Fruit fly (Drosophila melanogaster) whole organism, embryonic: ENCODE data around the gene niki.
A peak's percentile ranks its signal among the peaks of the same experiment; 100 is the strongest.

ENCODE experiments used
- Bteb2 ChIP-seq: fragments of 200-800 bp; sonication (Bioruptor generic); optimal IDR thresholded peaks from 2 replicates; lab custom pipeline; 2016; ENCODE audit warnings: missing biosample characterization, missing genetic modification characterization
- CG10979 ChIP-seq: fragments of 200-800 bp; sonication (Bioruptor generic); optimal IDR thresholded peaks from 2 replicates; lab custom pipeline; 2018; ENCODE audit warnings: missing biosample characterization, mild to moderate bottlenecking, missing genetic modification characterization, moderate library complexity
- CG11093 ChIP-seq: fragments of 200-800 bp; sonication (Bioruptor generic); IDR thresholded peaks from 3 replicates; pipeline ENCODE4 v1.3.6; 2022; ENCODE audit warnings: missing biosample characterization, missing genetic modification characterization
- CG11695 ChIP-seq: fragments of 200-800 bp; sonication (Bioruptor generic); IDR thresholded peaks from 3 replicates; pipeline ENCODE4 v1.3.6; 2022; ENCODE audit warnings: missing biosample characterization, missing genetic modification characterization
- CG13775 ChIP-seq: fragments of 200-800 bp; sonication (Bioruptor generic); optimal IDR thresholded peaks from 3 replicates; lab custom pipeline; 2017; ENCODE audit warnings: missing biosample characterization, mild to moderate bottlenecking, missing genetic modification characterization
- CG14667 ChIP-seq: fragments of 200-800 bp; sonication (Bioruptor generic); IDR thresholded peaks from 2 replicates; pipeline ENCODE4 v1.3.6; 2022; ENCODE audit warnings: missing biosample characterization, missing genetic modification characterization
- CG17359 ChIP-seq: fragments of 200-800 bp; sonication (Bioruptor generic); optimal IDR thresholded peaks from 3 replicates; lab custom pipeline; 2018; ENCODE audit warnings: missing biosample characterization, mild to moderate bottlenecking, missing genetic modification characterization, moderate library complexity
- CG17385 ChIP-seq: fragments of 200-800 bp; sonication (Bioruptor generic); optimal IDR thresholded peaks from 3 replicates; lab custom pipeline; 2018; ENCODE audit warnings: missing biosample characterization, mild to moderate bottlenecking, missing genetic modification characterization
- CG17912 ChIP-seq: fragments of 200-800 bp; sonication (Bioruptor generic); optimal IDR thresholded peaks from 2 replicates; lab custom pipeline; 2018; ENCODE audit warnings: missing biosample characterization, mild to moderate bottlenecking, missing genetic modification characterization
- CG31365 ChIP-seq: fragments of 200-800 bp; sonication (Bioruptor generic); optimal IDR thresholded peaks from 2 replicates; lab custom pipeline; 2018; ENCODE audit warnings: missing biosample characterization, mild to moderate bottlenecking, missing genetic modification characterization
- CG31441 ChIP-seq: fragments of 200-800 bp; sonication (Bioruptor generic); IDR thresholded peaks from 2 replicates; pipeline ENCODE4 v1.3.6; 2022; ENCODE audit warnings: missing biosample characterization, missing genetic modification characterization
- CG32532 ChIP-seq: fragments of 200-800 bp; sonication (Bioruptor generic); IDR thresholded peaks from 2 replicates; pipeline ENCODE4 v1.3.6; 2022; ENCODE audit warnings: missing biosample characterization, missing genetic modification characterization
- CG5245 ChIP-seq: fragments of 200-800 bp; sonication (Bioruptor generic); optimal IDR thresholded peaks from 3 replicates; lab custom pipeline; 2016; ENCODE audit warnings: missing biosample characterization, missing genetic modification characterization
- CG7556 ChIP-seq: fragments of 200-800 bp; sonication (Bioruptor generic); optimal IDR thresholded peaks from 2 replicates; lab custom pipeline; 2017; ENCODE audit warnings: missing biosample characterization, mild to moderate bottlenecking, missing genetic modification characterization
- CG9437 ChIP-seq: fragments of 200-800 bp; sonication (Bioruptor generic); optimal IDR thresholded peaks from 2 replicates; lab custom pipeline; 2018; ENCODE audit warnings: missing biosample characterization, mild to moderate bottlenecking, missing genetic modification characterization
- Chrac-16 ChIP-seq: fragments of 200-800 bp; sonication (Bioruptor generic); optimal IDR thresholded peaks from 3 replicates; lab custom pipeline; 2016; ENCODE audit warnings: missing biosample characterization, missing genetic modification characterization
- CrebB ChIP-seq: fragments of 200-800 bp; sonication (Bioruptor generic); optimal IDR thresholded peaks from 3 replicates; lab custom pipeline; 2018; ENCODE audit warnings: missing biosample characterization, mild to moderate bottlenecking, missing genetic modification characterization
- Eip74EF ChIP-seq, 2 experiments: fragments of 200-800 bp in 1 of 2; fragments of >200 bp in 1 of 2; sonication (Bioruptor generic) in 1 of 2; optimal IDR thresholded peaks; 2 replicates each; lab custom pipeline; 2017 to 2019; ENCODE audit warnings: missing biosample characterization in 2 of 2, missing genetic modification characterization in 2 of 2, mild to moderate bottlenecking in 1 of 2, moderate library complexity in 1 of 2
- Elba2 ChIP-seq: fragments of 200-800 bp; sonication (Bioruptor generic); optimal IDR thresholded peaks from 3 replicates; lab custom pipeline; 2016; ENCODE audit warnings: missing biosample characterization, missing genetic modification characterization
- Ets65A ChIP-seq: fragments of 200-800 bp; sonication (Bioruptor generic); peaks from one replicate; lab custom pipeline; 2016; ENCODE audit warnings: missing biosample characterization, missing genetic modification characterization
- Fer2 ChIP-seq: fragments of 200-800 bp; sonication (Bioruptor generic); optimal IDR thresholded peaks from 2 replicates; lab custom pipeline; 2018; ENCODE audit warnings: missing biosample characterization, mild to moderate bottlenecking, missing genetic modification characterization, moderate library complexity
- Hand ChIP-seq: fragments of 200-800 bp; sonication (Bioruptor generic); optimal IDR thresholded peaks from 2 replicates; lab custom pipeline; 2017; ENCODE audit warnings: mild to moderate bottlenecking, missing biosample characterization, missing genetic modification reagents, missing genetic modification characterization
- MESR4 ChIP-seq: fragments of 200-800 bp; sonication (Bioruptor generic); optimal IDR thresholded peaks from 2 replicates; lab custom pipeline; 2018; ENCODE audit warnings: missing biosample characterization, mild to moderate bottlenecking, missing genetic modification characterization, moderate library complexity
- MTF-1 ChIP-seq: fragments of 200-800 bp; sonication (Bioruptor generic); optimal IDR thresholded peaks from 2 replicates; lab custom pipeline; 2018; ENCODE audit warnings: missing biosample characterization, mild to moderate bottlenecking, missing genetic modification characterization, borderline replicate concordance
- Med ChIP-seq: fragments of 200-800 bp; sonication (Bioruptor generic); peaks from one replicate; lab custom pipeline; 2016; ENCODE audit warnings: missing biosample characterization, missing genetic modification characterization, mild to moderate bottlenecking, inconsistent platforms, moderate library complexity
- Pdp1 ChIP-seq, 2 experiments: fragments of 200-800 bp; sonication (Bioruptor generic); optimal IDR thresholded peaks; 3 replicates each; lab custom pipeline; 2016; ENCODE audit warnings: missing biosample characterization in 2 of 2, missing genetic modification characterization in 2 of 2, mild to moderate bottlenecking in 1 of 2, moderate library complexity in 1 of 2
- Rfx ChIP-seq: fragments of 200-800 bp; sonication (Bioruptor generic); IDR thresholded peaks from 2 replicates; pipeline ENCODE4 v1.3.6; 2022; ENCODE audit warnings: missing biosample characterization, missing genetic modification characterization
- Taf1 ChIP-seq: fragments of 200-800 bp; sonication (Bioruptor generic); IDR thresholded peaks from 2 replicates; pipeline ENCODE4 v1.3.6; 2022; ENCODE audit warnings: missing biosample characterization, missing genetic modification characterization
- Vsx1 ChIP-seq: fragments of 200-800 bp; sonication (Bioruptor generic); optimal IDR thresholded peaks from 2 replicates; lab custom pipeline; 2017; ENCODE audit warnings: missing biosample characterization, mild to moderate bottlenecking, missing genetic modification characterization, missing genetic modification reagents
- Xbp1 ChIP-seq: fragments of 200-800 bp; sonication (Bioruptor generic); optimal IDR thresholded peaks from 3 replicates; lab custom pipeline; 2016; ENCODE audit warnings: missing biosample characterization, mild to moderate bottlenecking, missing genetic modification characterization
- al ChIP-seq: fragments of 200-800 bp; sonication (Bioruptor generic); IDR thresholded peaks from 2 replicates; pipeline ENCODE4 v1.3.6; 2022; ENCODE audit warnings: missing biosample characterization, missing genetic modification characterization
- dati ChIP-seq: fragments of 200-800 bp; sonication (Bioruptor generic); IDR thresholded peaks from 2 replicates; pipeline ENCODE4 v1.3.6; 2022; ENCODE audit warnings: missing biosample characterization, missing genetic modification characterization
- dmrt99B ChIP-seq: fragments of 200-800 bp; sonication (Bioruptor generic); optimal IDR thresholded peaks from 2 replicates; lab custom pipeline; 2018; ENCODE audit warnings: missing biosample characterization, mild to moderate bottlenecking, missing genetic modification characterization, moderate library complexity
- dpn ChIP-seq, 2 experiments: fragments of 200-800 bp; sonication (Bioruptor generic); optimal IDR thresholded peaks; 3 replicates each; lab custom pipeline; 2016; ENCODE audit warnings: missing biosample characterization in 2 of 2, missing genetic modification characterization in 2 of 2
- dysf ChIP-seq: fragments of 200-800 bp; sonication (Bioruptor generic); IDR thresholded peaks from 3 replicates; pipeline ENCODE4 v1.3.6; 2022; ENCODE audit warnings: missing biosample characterization, missing genetic modification characterization
- esg ChIP-seq: fragments of 200-800 bp; sonication (Bioruptor generic); conservative IDR thresholded peaks from 2 replicates; pipeline ENCODE4 v1.3.6; 2022; ENCODE audit warnings: missing biosample characterization, missing genetic modification characterization
- fd96Cb ChIP-seq: fragments of 200-800 bp; sonication (Bioruptor generic); optimal IDR thresholded peaks from 2 replicates; lab custom pipeline; 2018; ENCODE audit warnings: missing biosample characterization, mild to moderate bottlenecking, missing genetic modification characterization, moderate library complexity
- fru ChIP-seq: fragments of >200 bp; optimal IDR thresholded peaks from 2 replicates; lab custom pipeline; 2017
- gfzf ChIP-seq: fragments of 200-800 bp; sonication (Bioruptor generic); optimal IDR thresholded peaks from 2 replicates; lab custom pipeline; 2016; ENCODE audit warnings: missing biosample characterization, mild to moderate bottlenecking, missing genetic modification characterization, moderate library complexity
- lmd ChIP-seq: fragments of 200-800 bp; sonication (Bioruptor generic); IDR thresholded peaks from 2 replicates; pipeline ENCODE4 v1.3.6; 2022; ENCODE audit warnings: missing biosample characterization, missing genetic modification characterization
- sens ChIP-seq: fragments of 200-800 bp; sonication (Bioruptor generic); peaks from one replicate; lab custom pipeline; 2016; ENCODE audit warnings: missing biosample characterization, missing genetic modification characterization
- sisA ChIP-seq: fragments of 200-800 bp; sonication (Bioruptor generic); IDR thresholded peaks from 2 replicates; pipeline ENCODE4 v1.3.6; 2022; ENCODE audit warnings: missing biosample characterization, missing genetic modification characterization
- tna ChIP-seq: fragments of 200-800 bp; sonication (Bioruptor generic); IDR thresholded peaks from 2 replicates; pipeline ENCODE4 v1.3.6; 2022; ENCODE audit warnings: missing biosample characterization, missing genetic modification characterization; ENCODE audit not compliant: partially characterized antibody
- toy ChIP-seq: fragments of 200-800 bp; sonication (Bioruptor generic); IDR thresholded peaks from 2 replicates; pipeline ENCODE4 v1.3.6; 2022; ENCODE audit warnings: missing biosample characterization, missing genetic modification characterization
- ttk ChIP-seq: fragments of 200-800 bp; sonication (Bioruptor generic); IDR thresholded peaks from 2 replicates; pipeline ENCODE4 v2.1.2; 2022; ENCODE audit warnings: missing biosample characterization, missing genetic modification characterization
- tup ChIP-seq: fragments of 200-800 bp; sonication (Bioruptor generic); optimal IDR thresholded peaks from 2 replicates; lab custom pipeline; 2016; ENCODE audit warnings: missing biosample characterization, mild to moderate bottlenecking, missing genetic modification characterization, moderate library complexity
- twi ChIP-seq: fragments of 200-800 bp; optimal IDR thresholded peaks from 2 replicates; lab custom pipeline; 2019; ENCODE audit warnings: missing biosample characterization, mild to moderate bottlenecking, missing genetic modification characterization, moderate library complexity
- unpg ChIP-seq: fragments of 200-800 bp; sonication (Bioruptor generic); optimal IDR thresholded peaks from 3 replicates; lab custom pipeline; 2018; ENCODE audit warnings: missing biosample characterization, mild to moderate bottlenecking, missing genetic modification characterization, moderate library complexity
- usp ChIP-seq: fragments of >200 bp; optimal IDR thresholded peaks from 2 replicates; lab custom pipeline; 2017; ENCODE audit warnings: missing biosample characterization, missing genetic modification characterization
- vvl ChIP-seq: fragments of 200-800 bp; sonication (Bioruptor generic); IDR thresholded peaks from 2 replicates; pipeline ENCODE4 v1.3.6; 2022; ENCODE audit warnings: missing biosample characterization, missing genetic modification characterization

niki gene

DNA sequence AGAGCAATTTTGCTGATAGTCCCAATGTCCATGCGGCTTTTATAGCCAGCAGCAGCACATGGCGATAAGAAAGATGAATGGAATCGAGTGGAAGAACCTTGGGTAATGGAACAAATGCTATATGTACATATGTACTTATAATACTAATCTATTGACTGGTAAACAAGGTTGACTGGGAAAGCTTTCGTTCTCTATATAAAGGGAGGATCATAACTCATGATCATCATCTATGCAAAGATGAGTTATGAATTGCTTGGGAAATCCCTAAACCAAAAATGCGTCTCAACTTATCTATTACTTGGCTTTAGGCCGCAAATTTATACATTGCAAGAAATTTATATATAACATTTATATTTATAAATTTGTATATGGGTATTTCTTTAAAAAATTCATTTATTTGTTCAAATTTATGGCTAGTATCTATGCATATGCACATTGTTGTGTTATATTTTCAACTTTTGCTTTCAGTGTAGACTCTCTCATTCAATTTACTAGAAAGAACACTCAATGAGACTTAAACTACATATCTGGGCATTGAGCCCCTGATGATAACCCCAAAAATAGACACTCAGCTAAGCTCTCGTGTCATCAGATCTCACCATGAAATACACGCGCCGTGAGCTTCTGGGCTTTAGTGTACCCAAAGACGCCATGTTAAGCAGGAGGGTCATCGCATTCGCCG is 39.4 kb upstream of the niki start, which contains the start of the genes Srg1 and Elal (continued):
- TF ChIP-seq Hand (GFP tag; lab: Kevin White, UChicago), result no peak
- TF ChIP-seq CG11093 (GFP tag; lab: Robert Waterston, UW), result no peak
- TF ChIP-seq Vsx1 (GFP tag; lab: Kevin White, UChicago), result no peak
- 0 out of 2 replicates have a peak, but pooled peaks have one; percentile 4 for TF ChIP-seq esg (GFP tag; lab: Robert Waterston, UW)
- TF ChIP-seq tup (GFP tag; lab: Kevin White, UChicago), result no peak
- TF ChIP-seq Med (GFP tag; lab: Kevin White, UChicago), result peak; percentile 63
- no peak for TF ChIP-seq MTF-1
- peak in 1 of 2 experiments; percentile 13 for TF ChIP-seq dpn (GFP tag; optimal IDR thresholded peaks at IDR 0.05; lab: Kevin White, UChicago)
- TF ChIP-seq CG9437 (GFP tag; lab: Kevin White, UChicago), result no peak
- TF ChIP-seq Rfx, result peak; percentile 44; the same call in 1 of the 2 replicates
- no peak for TF ChIP-seq CG14667 (GFP tag; lab: Robert Waterston, UW)
- TF ChIP-seq fru (lab: Kevin White, UChicago), result no peak
- TF ChIP-seq twi, result no peak
- TF ChIP-seq CrebB (tag; lab: Kevin White, UChicago), result no peak
- TF ChIP-seq dmrt99B (tag; lab: Kevin White, UChicago), result no peak
- TF ChIP-seq unpg, result peak; percentile 40
- TF ChIP-seq Elba2 (GFP tag; lab: Kevin White, UChicago), result no peak
- peak; percentile 33 for TF ChIP-seq CG7556
- peak; percentile 6 for TF ChIP-seq Fer2 (tag; lab: Kevin White, UChicago)
- TF ChIP-seq CG17912 (GFP tag; lab: Kevin White, UChicago), result no peak
- peak; percentile 33; the same call in 1 of the 3 replicates for TF ChIP-seq CG11695 (GFP tag; lab: Robert Waterston, UW)
- no peak for TF ChIP-seq tna (GFP tag; lab: Robert Waterston, UW)
- no peak for TF ChIP-seq dati
- no peak for TF ChIP-seq Ets65A (GFP tag; lab: Kevin White, UChicago)
- no peak for TF ChIP-seq CG31441 (GFP tag; lab: Robert Waterston, UW)
- TF ChIP-seq lmd (GFP tag; lab: Robert Waterston, UW), result no peak; the same call in 1 of the 2 replicates
- TF ChIP-seq CG32532 (GFP tag; lab: Robert Waterston, UW), result peak; percentile 53; the same call in 1 of the 2 replicates
- TF ChIP-seq CG17359 (tag; lab: Kevin White, UChicago), result no peak
- TF ChIP-seq CG31365 (tag; lab: Kevin White, UChicago), result no peak
- no peak for TF ChIP-seq Pdp1 (GFP tag; optimal IDR thresholded peaks at IDR 0.05; lab: Kevin White, UChicago)
- TF ChIP-seq fd96Cb (tag; lab: Kevin White, UChicago), result no peak
- TF ChIP-seq Bteb2 (GFP tag; lab: Kevin White, UChicago), result no peak
- TF ChIP-seq Eip74EF (GFP tag; optimal IDR thresholded peaks at IDR 0.05; lab: Kevin White, UChicago), result no peak
- TF ChIP-seq CG13775 (GFP tag; lab: Kevin White, UChicago), result peak; percentile 7
- TF ChIP-seq ttk (GFP tag; lab: Robert Waterston, UW), result no peak
- TF ChIP-seq toy (GFP tag; lab: Robert Waterston, UW), result 0 out of 2 replicates have a peak, but pooled peaks have one; percentile 12
- no peak for TF ChIP-seq usp (GFP tag; lab: Kevin White, UChicago)
- peak; percentile 4 for TF ChIP-seq Chrac-16
- no peak for TF ChIP-seq gfzf (GFP tag; lab: Kevin White, UChicago)
- peak; percentile 6 for TF ChIP-seq Xbp1
- TF ChIP-seq Taf1 (GFP tag; lab: Robert Waterston, UW), result 0 out of 2 replicates have a peak, but pooled peaks have one; percentile 21
- no peak for TF ChIP-seq MESR4 (GFP tag; lab: Kevin White, UChicago)
- no peak for TF ChIP-seq vvl (GFP tag; lab: Robert Waterston, UW)
- peak; percentile 41; the same call in 1 of the 3 replicates for TF ChIP-seq dysf (GFP tag; lab: Robert Waterston, UW)
- no peak for TF ChIP-seq CG5245 (GFP tag; lab: Kevin White, UChicago)
- peak; percentile 88 for TF ChIP-seq sens (GFP tag; lab: Kevin White, UChicago)
- peak; percentile 5 for TF ChIP-seq CG10979 (tag; lab: Kevin White, UChicago)
- no peak for TF ChIP-seq sisA (GFP tag; lab: Robert Waterston, UW)
- peak; percentile 0 for TF ChIP-seq CG17385 (GFP tag; lab: Kevin White, UChicago)
- no peak for TF ChIP-seq al (GFP tag; lab: Robert Waterston, UW)
